Worm (Caenorhabditis elegans) whole organism, young adult: ENCODE results near the gene Y48C3A.12.

Experiments used
- F49E8.2 ChIP-seq: sonication (generic microtip); optimal IDR thresholded peaks from 3 replicates; lab custom pipeline; 2017; ENCODE audit warnings: missing genetic modification characterization, mild to moderate bottlenecking, missing compliant biosample characterization, antibody characterized with exemption, moderate library complexity; ENCODE audit not compliant: insufficient read depth
- ZK185.1 ChIP-seq: sonication (generic microtip); optimal IDR thresholded peaks from 2 replicates; lab custom pipeline; 2016; ENCODE audit warnings: mild to moderate bottlenecking, missing genetic modification characterization, missing compliant biosample characterization; ENCODE audit not compliant: poor library complexity, severe bottlenecking
- ama-1 ChIP-seq, 3 experiments: fragments of 150-350 bp in 1 of 3; sonication (generic microtip) in 2 of 3; optimal IDR thresholded peaks; 2 replicates each; lab custom pipeline; 2014 to 2018; ENCODE audit warnings: missing biosample characterization in 2 of 3, missing genetic modification characterization in 2 of 3, missing genetic modification reagents in 2 of 3
- die-1 ChIP-seq: sonication (generic microtip); optimal IDR thresholded peaks from 2 replicates; lab custom pipeline; 2016; ENCODE audit warnings: missing genotype, mild to moderate bottlenecking, missing genetic modification characterization, missing compliant biosample characterization
- hmg-20 ChIP-seq: fragments of 200-800 bp; sonication (Bioruptor generic); IDR thresholded peaks from 2 replicates; pipeline ENCODE4 v1.3.6; 2022; ENCODE audit warnings: missing genetic modification reagents, missing genetic modification characterization, missing compliant biosample characterization
- ztf-28 ChIP-seq: fragments of 200-800 bp; sonication (Bioruptor generic); IDR thresholded peaks from 2 replicates; pipeline ENCODE4 v1.3.6; 2022; ENCODE audit warnings: missing genetic modification reagents, missing genetic modification characterization, missing compliant biosample characterization

ce11 chrII:13424242-13424641 lies 48.0 kb downstream of the Y48C3A.12 start, which contains the start of gene Y48E1C.2:
- TF ChIP-seq F49E8.2 (no peak), ama-1 (optimal IDR thresholded peaks at IDR 0.05; lab: Kevin White, UChicago) (no peak), ama-1 (GFP tag; optimal IDR thresholded peaks at IDR 0.05; lab: Kevin White, UChicago) (no peak), ZK185.1 (tag; lab: Kevin White, UChicago) (no peak), die-1 (tag; lab: Kevin White, UChicago) (no peak), hmg-20 (no peak), ztf-28 (no peak)
